Worm (Caenorhabditis elegans) whole organism, mixed stage, embryonic: ENCODE data around the gene ztf-7.

Experiments used
- elt-3 ChIP-seq: fragments of 150-350 bp; optimal IDR thresholded peaks from 2 replicates; lab custom pipeline; 2014; ENCODE audit warnings: missing biosample characterization, missing genetic modification characterization
- lin-13 ChIP-seq: fragments of 150-350 bp; optimal IDR thresholded peaks from 2 replicates; lab custom pipeline; 2014; ENCODE audit warnings: missing biosample characterization, missing genetic modification characterization
- nhr-76 ChIP-seq: sonication (generic microtip); optimal IDR thresholded peaks from 2 replicates; lab custom pipeline; 2017; ENCODE audit warnings: missing biosample characterization, missing genetic modification characterization
- ztf-11 ChIP-seq: fragments of 150-350 bp; optimal IDR thresholded peaks from 2 replicates; lab custom pipeline; 2014; ENCODE audit warnings: missing biosample characterization, missing genetic modification characterization

ce11 chrV:9739402-9739801 is 50.1 kb downstream of the ztf-7 start, which contains the start of gene marc-1:
- TF ChIP-seq lin-13 (tag; lab: Kevin White, UChicago) = no peak
- no peak for TF ChIP-seq nhr-76 (tag; lab: Kevin White, UChicago)
- no peak for TF ChIP-seq ztf-11 (tag; lab: Kevin White, UChicago)
- no peak for TF ChIP-seq elt-3 (tag; lab: Kevin White, UChicago)
